Worm (Caenorhabditis elegans): ENCODE results near the gene anoh-1.

anoh-1 gene

ce11 chrIII:13302578-13302977 is 56.2 kb downstream of the anoh-1 start (continued):
- no peak for TF ChIP-seq chd-7 (tag; optimal IDR thresholded peaks at IDR 0.05)
- TF ChIP-seq die-1 (tag; optimal IDR thresholded peaks at IDR 0.05), result no peak
